Worm (Caenorhabditis elegans) whole organism, L4 larva: Measurements from ENCODE around the gene jmjd-3.1.

Source experiments
- aly-2 ChIP-seq: sonication (generic microtip); optimal IDR thresholded peaks from 2 replicates; lab custom pipeline; 2018; ENCODE audit warnings: missing biosample characterization, missing genetic modification characterization
- ama-1 ChIP-seq: fragments of 150-350 bp; optimal IDR thresholded peaks from 2 replicates; lab custom pipeline; 2014; ENCODE audit warnings: inconsistent platforms, mixed read lengths
- fos-1 ChIP-seq: fragments of 150-350 bp; optimal IDR thresholded peaks from 2 replicates; lab custom pipeline; 2014; ENCODE audit warnings: missing biosample characterization, missing genetic modification characterization
- lsy-2 ChIP-seq, 2 experiments: fragments of 150-350 bp in 1 of 2; sonication (generic microtip) in 1 of 2; optimal IDR thresholded peaks; 2 replicates each; lab custom pipeline; 2014 to 2017; ENCODE audit warnings: missing biosample characterization in 2 of 2, missing genetic modification characterization in 2 of 2
- nhr-28 ChIP-seq: fragments of 150-350 bp; optimal IDR thresholded peaks from 2 replicates; lab custom pipeline; 2014; ENCODE audit warnings: missing biosample characterization, missing genetic modification characterization
- nhr-42 ChIP-seq: fragments of 200-800 bp; sonication (Bioruptor generic); IDR thresholded peaks from 2 replicates; pipeline ENCODE4 v1.3.6; 2022; ENCODE audit warnings: missing genetic modification characterization, missing compliant biosample characterization
- pha-4 ChIP-seq, 2 experiments: fragments of 150-350 bp in 1 of 2; fragments of 200-800 bp in 1 of 2; sonication (Bioruptor generic) in 1 of 2; IDR thresholded peaks in 1 of 2; optimal IDR thresholded peaks in 1 of 2; 2 replicates each; pipeline versions ENCODE4 v1.3.6 to Lab custom; 2014 to 2022; ENCODE audit warnings: missing genetic modification characterization in 2 of 2, missing genetic modification reagents in 2 of 2, missing biosample characterization in 1 of 2, missing compliant biosample characterization in 1 of 2
- unc-130 ChIP-seq: sonication (generic microtip); optimal IDR thresholded peaks from 2 replicates; lab custom pipeline; 2016; ENCODE audit warnings: missing genetic modification reagents, missing genetic modification characterization, missing compliant biosample characterization

- TF ChIP-seq unc-130 (GFP tag; lab: Kevin White, UChicago) (no peak), nhr-28 (tag; lab: Kevin White, UChicago) (no peak), nhr-42 (GFP tag; lab: Robert Waterston, UW) (no peak), pha-4 (GFP tag; IDR thresholded peaks at IDR 0.05; lab: Robert Waterston, UW) (no peak), pha-4 (tag; optimal IDR thresholded peaks at IDR 0.05; lab: Kevin White, UChicago) (no peak), ama-1 (lab: Kevin White, UChicago) (no peak), fos-1 (no peak), aly-2 (tag; lab: Kevin White, UChicago) (no peak), lsy-2 (tag; optimal IDR thresholded peaks at IDR 0.05; lab: Kevin White, UChicago) (no peak)
These were observed 41.4 kb downstream of the jmjd-3.1 start for ce11 chrX:8612278-8612677.
